Fruit fly (Drosophila melanogaster) ovary, adult (tissue): ENCODE results near the gene CG3857.

Experiments used
- CG17801 ChIP-seq: fragments of 200-800 bp; optimal IDR thresholded peaks from 2 replicates; lab custom pipeline; 2019; ENCODE audit warnings: missing biosample characterization, mild to moderate bottlenecking, missing genetic modification characterization, moderate library complexity; ENCODE audit not compliant: partially characterized antibody

The CG3857 gene

DNA sequence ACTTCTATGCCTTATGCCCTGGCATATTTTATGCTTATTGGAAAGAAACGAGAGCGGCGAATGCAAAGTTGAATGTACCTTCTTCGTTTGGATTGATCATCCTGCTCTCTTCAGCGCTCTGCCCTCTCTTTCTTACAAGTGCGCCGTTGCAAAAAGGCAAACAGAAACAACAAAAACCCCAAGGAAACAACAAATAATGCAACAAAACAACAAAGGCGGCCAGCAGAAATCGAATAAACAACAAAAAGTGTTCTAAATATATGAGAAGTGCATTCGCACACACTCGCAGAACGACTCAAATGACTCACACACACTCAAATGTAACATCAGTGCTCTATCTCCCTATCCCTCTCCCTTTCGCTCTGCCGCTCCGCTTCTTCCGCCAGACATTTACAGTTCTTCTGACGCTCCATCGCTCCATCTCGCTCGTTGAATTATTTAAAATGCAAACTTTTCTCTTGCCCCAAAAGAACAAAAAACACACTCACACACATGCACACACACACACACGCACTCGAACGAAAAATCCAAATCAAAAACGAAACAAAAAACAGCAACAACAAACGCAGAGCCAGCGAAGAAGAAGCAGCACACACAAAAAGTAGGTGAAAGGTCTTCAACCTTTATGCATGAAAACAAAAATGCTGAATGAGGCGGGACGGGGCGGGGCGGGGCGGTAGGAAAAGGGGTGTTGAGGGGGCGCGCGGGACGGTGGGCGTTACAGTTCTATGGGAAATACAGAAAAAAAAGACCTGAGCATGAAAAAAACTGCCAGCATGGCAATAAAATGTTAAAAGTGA, 26.3 kb upstream of the CG3857 start:
- TF ChIP-seq CG17801 (GFP tag; lab: Kevin White, UChicago), result peak; percentile 57

DNA sequence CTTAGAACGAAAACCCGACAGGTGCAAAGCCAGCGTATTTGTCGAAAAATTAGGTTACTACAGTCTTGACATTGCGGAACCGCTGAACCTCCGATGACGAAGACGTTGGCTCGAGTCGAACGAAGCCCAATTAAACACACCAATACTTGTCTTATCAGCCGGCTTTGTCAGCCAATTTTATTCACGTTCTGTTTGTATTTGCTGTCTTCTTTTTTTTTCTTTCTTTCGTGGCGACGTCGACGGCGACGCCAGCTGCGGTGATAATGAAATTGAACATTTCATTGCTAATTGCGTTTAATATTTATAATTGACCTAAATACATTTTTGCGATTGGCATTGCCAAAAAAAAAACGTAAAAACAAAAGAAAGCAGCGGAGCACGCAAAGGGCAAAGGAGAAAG, 25.7 kb upstream of the CG3857 start:
- TF ChIP-seq CG17801 (GFP tag; lab: Kevin White, UChicago), result no peak

DNA sequence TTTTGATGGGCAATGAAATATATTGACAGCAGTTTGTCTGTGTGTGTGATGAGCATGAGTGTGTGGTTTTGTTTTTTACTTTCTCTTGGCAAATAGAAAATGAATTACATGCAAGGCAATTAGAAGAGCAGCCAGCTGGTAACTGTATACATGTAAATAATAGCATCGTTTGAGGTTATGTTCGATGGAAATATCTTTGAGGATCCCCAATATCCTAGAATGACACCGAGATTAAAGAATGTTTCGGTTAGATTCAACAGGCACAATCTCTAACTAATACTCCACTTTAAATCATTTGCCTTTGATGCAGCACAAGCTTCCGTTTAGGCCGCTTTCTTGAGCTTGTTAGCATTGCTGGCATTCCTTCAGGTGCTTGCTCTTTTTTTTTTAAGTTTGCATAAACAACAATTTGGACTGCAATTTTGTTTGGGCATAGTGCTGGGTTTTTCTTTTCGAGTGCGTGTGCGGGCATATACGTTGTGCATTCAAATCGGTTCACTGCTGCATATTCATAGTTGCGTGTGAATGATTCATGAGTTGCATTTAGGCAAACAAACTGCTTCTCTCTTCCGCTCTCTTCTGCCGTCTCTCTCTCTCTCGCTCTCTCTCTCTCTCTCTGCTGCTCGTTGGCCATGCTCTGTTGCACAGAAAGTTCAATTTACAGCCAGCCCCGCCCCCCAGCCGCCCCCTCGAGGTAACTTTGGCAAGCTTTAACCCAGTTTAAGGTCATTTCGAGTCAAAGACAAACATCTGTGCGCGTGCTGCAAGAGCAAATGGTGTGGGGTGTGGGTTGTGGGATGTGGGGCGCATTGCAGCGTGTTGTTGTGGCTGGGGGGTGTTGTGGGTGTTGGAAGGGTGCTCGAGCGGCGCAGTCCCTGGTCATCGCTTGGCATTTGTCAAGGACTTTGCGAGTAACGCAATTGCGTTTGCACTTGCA, 24.8 kb upstream of the CG3857 start:
- TF ChIP-seq CG17801 (GFP tag; lab: Kevin White, UChicago), result no peak

DNA sequence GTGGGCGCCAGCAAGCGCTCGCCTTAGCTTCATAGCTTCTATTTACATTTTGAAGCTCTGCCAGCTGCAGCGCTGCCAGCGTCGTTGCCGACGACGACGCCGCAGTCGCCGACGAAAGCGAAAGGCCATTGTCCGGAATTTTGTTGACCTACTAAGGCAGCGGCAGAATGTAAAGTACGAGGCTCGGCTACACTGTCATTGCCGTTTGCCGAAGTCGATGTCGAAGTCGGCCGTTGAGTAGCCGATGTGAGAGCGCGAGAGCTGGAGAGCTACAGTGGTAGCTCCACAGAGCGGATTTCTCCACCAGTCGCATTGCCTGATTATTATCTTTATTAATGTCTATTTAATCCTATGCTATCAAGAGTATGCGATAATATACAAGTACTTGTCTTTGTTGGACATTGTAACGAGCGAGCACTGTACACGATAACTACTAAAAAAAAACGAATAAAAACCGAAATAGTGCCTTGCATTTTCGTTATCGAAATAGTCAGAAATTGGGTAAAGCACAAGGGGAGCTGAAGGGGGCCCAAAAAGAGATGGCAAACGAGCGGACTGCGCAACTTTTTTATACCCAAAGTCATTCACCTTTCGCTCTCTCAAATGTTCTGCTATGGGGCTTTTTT, 23.9 kb upstream of the CG3857 start:
- peak; percentile 90 for TF ChIP-seq CG17801 (GFP tag; lab: Kevin White, UChicago)

DNA sequence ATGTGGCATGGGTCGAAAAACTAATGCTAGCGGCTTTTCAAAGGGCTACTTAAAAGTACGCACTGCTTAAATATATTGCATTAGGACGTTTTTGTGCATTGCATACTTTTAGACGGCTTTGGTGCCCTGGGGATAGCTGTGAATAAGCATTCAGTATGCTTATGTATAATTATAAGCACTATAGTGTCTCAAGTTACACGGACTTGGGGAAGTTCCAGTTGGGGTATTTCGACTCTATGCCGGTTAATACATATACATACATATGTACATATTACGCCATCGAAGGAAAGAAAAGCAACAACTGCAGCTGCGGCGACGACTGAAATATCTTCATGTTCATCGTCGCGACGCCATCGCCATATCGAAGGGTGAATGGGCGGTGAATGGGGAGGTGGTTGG, 23.4 kb upstream of the CG3857 start:
- no peak for TF ChIP-seq CG17801 (GFP tag; lab: Kevin White, UChicago)

DNA sequence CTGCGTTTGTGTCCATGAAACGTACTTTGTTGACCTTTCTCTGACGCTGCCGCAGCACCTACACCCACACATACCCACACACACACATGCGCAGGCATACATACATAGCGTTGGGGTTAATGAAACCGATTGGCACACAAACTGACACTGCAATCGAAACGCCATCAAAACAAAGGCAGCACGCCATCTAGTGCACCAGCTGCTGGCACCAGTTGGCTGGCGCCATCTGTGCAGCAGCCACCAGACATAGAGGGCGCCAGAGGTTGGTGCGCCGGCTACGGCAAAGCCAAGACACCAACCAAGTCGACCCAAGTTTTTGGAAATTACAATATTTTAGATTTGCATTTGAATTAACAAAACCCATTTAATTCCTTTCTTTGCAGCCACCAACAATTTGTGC, 13.1 kb upstream of the CG3857 start:
- no peak for TF ChIP-seq CG17801 (GFP tag; lab: Kevin White, UChicago)

DNA sequence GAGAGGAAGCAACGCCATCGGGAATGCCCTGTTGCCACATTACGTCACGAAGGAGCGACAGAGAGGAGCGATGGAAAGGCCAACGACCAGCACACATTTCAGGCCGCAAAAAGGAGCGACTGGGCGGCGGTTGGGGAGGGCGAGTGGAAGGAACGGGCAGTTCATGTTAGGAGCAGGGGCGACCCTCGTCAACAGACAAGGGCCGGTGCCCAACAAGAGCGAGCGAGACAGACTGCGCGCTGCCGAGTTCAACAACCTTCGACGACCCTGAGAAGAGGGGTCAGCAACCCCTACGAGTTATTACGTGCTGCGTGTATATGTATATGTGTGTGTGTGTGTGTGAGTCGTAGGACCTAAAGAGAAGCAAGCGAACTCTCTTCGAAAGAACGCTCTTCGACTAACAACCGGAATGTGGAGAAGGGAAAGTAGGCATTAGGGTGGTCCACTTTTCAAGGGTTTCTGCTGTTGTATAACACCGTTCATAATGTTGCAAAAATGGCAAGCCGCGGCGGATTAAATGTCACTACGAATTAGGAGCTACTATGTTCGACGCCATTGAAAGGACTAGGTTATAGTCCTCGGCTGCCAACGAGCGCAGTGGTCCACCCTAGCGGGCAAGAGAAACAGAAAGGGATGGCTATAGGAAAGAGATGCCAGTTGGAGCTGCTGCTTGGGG, 11.7 kb upstream of the CG3857 start:
- peak; percentile 91 for TF ChIP-seq CG17801 (GFP tag; lab: Kevin White, UChicago)

DNA sequence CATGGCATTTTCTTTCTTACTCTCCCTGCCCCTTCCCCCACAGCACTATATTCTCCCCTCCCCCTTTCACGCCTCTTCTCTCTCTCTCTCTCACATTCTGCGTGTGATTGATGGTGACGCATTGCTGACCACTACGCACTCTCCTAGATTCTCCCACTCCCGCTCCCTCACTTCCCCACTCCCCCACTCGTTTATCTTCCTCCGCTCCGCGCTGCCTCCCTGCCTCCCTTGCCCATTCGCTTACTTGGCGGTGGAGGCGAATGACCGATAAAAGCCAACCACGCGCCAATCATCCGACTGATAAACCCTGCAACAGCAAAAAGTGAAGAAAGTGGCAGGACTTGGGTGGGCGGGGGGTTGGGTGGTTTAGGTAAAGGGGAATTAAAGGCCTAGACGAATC, 10.5 kb upstream of the CG3857 start:
- TF ChIP-seq CG17801 (GFP tag; lab: Kevin White, UChicago), result no peak

DNA sequence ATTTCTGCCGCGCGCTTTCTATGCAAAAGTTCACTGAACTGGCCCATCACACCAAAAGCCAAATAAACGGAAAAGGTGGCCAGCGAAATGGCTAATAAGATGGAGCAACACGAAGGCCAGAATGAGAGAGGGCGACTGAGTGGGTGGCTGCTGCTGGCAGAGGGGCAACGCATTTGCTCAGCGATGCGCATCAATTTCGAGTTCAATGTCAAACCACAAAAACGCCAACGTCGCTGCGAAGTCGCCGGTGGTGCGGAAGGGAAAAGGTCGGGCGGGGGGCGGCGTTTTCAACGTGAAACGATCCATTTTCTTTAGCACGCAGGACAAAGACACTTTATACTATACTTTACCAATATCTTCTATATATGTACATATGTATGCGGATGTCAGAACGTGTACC, 9.8 kb upstream of the CG3857 start:
- no peak for TF ChIP-seq CG17801 (GFP tag; lab: Kevin White, UChicago)

DNA sequence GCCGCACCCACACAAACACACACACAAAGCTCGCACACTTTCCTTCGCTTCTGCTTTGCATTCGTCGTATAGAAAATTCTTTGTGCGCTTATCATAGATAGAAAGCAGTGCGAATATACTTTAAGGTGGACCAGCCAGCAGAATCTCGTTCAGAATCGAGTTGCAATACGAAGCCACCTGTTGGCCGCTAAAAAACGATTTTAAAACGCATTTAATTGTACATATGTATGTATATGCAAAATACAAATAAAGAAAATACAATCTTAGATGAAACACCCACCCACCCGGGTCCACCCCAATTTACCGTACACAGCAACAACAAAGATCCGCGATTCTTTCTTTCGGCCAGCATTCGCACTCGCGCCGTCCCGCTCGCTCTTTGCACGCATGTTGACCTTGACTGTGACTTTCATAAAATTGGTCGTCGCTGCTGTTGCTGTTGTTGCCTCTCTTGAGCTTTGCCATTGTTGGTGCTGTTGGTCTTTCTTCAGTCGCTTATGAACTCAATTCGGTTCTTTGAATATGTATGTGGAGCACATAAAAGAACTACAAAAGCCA, 8.7 kb upstream of the CG3857 start:
- peak; percentile 94 for TF ChIP-seq CG17801 (GFP tag; lab: Kevin White, UChicago)

DNA sequence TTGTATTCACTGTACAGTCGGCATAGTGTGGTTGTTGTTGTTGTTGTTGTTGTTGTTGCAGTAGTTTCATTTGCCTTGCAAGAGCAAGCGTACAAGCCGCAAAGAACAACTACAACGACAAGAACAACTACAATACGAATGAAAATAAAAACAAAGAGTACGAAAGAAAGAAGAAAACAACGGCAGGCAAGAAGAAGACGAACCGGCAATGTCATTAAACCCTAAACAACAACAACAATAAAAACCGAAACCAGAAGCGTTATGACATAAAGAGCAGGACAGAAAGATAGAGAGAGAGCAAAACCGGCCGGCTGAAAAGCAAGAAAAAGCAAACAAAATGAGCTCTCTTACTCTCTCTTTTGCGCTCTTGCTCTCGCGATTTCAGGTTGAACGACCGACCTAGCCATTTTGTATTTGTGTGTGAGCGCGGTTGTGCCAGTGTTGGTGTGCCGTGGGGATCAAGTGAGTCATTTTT, 8.1 kb upstream of the CG3857 start:
- TF ChIP-seq CG17801 (GFP tag; lab: Kevin White, UChicago), result no peak

DNA sequence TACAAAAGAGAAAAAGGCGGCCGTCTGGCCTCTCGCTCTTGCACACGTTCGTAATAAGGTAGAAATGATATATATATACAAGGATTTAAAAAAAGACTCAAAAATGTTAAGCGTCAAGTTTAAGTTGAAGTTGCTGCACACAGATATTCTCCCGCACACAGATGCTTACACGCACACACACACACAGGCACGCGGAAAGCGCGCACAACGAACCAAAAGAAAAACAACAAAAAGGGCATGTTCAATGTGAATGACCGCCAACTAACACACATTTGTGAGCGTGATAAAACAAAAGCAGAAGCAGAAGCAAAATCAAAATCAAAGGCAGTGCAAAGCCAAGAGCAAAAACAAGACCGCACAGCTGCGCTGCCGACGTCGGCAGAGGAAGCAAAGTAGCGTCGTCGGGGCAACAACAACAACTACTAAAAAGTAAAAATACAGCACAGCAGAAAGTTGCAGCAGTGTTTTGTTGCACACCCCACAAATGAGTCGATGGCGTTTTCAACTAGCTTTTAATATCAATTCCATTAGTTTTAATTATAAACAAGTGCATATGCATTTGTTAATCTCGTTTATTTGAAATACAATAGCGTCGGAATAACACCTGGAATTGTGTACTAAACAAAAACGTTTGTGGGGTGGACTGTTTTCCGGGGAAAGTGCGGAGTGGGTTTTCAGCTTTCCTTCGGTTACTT, 7.5 kb upstream of the CG3857 start:
- peak; percentile 91 for TF ChIP-seq CG17801 (GFP tag; lab: Kevin White, UChicago)

DNA sequence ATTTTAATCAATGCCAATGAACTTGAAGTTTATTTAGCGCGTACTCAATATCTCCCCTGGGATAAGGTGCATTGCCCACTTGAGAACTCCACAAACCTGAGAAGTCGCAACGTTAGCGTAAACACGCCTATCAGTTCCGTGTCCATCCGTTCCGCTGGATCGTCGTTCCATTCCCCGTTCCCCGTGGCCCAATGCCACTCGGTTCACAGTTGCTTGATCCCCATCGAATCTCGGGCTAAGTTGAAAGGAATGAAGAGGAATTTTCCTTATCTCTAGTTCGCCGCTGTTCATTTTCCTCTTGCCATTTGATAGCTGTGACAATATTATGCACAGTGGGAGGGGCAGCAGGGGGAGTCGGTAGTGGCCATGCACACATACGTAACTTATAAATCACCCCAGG, 5.4 kb upstream of the CG3857 start:
- no peak for TF ChIP-seq CG17801 (GFP tag; lab: Kevin White, UChicago)
